Worm (Caenorhabditis elegans): ENCODE results near the gene nhr-152.

DNA sequence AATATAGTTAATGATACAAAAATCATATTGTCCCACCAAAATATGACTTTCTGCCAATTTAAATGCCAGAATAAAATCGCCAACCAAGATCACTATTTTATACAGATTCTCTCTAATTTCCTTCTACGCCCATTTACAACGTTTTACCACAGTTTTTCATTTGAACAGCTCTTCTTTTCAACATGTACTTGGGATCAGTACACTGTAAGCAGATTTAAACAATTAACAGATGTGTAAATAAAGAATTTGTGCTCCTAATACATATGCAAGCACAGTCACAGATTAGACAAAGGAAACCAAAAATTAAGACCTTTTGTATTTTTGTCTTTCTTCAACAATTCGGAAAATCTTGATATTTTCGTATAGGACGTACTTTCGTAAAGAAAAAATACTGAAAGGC, 42.7 kb upstream of the nhr-152 start, which contains the start of gene F07C4.11:
- TF ChIP-seq nhr-77 (tag; optimal IDR thresholded peaks at IDR 0.05) (no peak), lsy-2 (tag; optimal IDR thresholded peaks at IDR 0.05) (no peak), ceh-16 (tag; optimal IDR thresholded peaks at IDR 0.05) (no peak), ceh-82 (tag; optimal IDR thresholded peaks at IDR 0.05) (no peak), ama-1 (optimal IDR thresholded peaks at IDR 0.05) (no peak), mdl-1 (tag; optimal IDR thresholded peaks at IDR 0.05) (no peak)

All from whole organism, L2 larva.